Worm (Caenorhabditis elegans): ENCODE results near the gene srg-27.

ce11 chrV:5329677-5330266 is 9.8 kb upstream of the srg-27 start:
- TF ChIP-seq dao-5 (tag; optimal IDR thresholded peaks at IDR 0.05), result no peak
- no peak for TF ChIP-seq him-1 (tag; optimal IDR thresholded peaks at IDR 0.05)
- TF ChIP-seq W03F9.2 (tag; optimal IDR thresholded peaks at IDR 0.05), result peak; percentile 56
